Fruit fly (Drosophila melanogaster) whole organism, embryonic: Measurements from ENCODE around the gene RpS14a.

Experiments
- Ada2b ChIP-seq: fragments of 200-800 bp; sonication (Bioruptor generic); IDR thresholded peaks from 2 replicates; pipeline ENCODE4 v1.3.6; 2022; ENCODE audit warnings: missing biosample characterization, missing genetic modification characterization
- Aef1 ChIP-seq: fragments of 200-800 bp; sonication (Bioruptor generic); IDR thresholded peaks from 3 replicates; pipeline ENCODE4 v1.3.6; 2022; ENCODE audit warnings: missing biosample characterization, missing genetic modification characterization
- Atf6 ChIP-seq: fragments of 200-800 bp; sonication (Bioruptor generic); IDR thresholded peaks from 2 replicates; pipeline ENCODE4 v1.3.6; 2022; ENCODE audit warnings: missing biosample characterization, missing genetic modification characterization
- Bgb ChIP-seq: fragments of 200-800 bp; sonication (Bioruptor generic); IDR thresholded peaks from 2 replicates; pipeline ENCODE4 v1.3.6; 2022; ENCODE audit warnings: missing biosample characterization, missing genetic modification characterization; ENCODE audit not compliant: partially characterized antibody
- Bteb2 ChIP-seq: fragments of 200-800 bp; sonication (Bioruptor generic); optimal IDR thresholded peaks from 2 replicates; lab custom pipeline; 2016; ENCODE audit warnings: missing biosample characterization, missing genetic modification characterization
- CG11456 ChIP-seq: fragments of 200-800 bp; sonication (Bioruptor generic); IDR thresholded peaks from 3 replicates; pipeline ENCODE4 v1.3.6; 2022; ENCODE audit warnings: missing biosample characterization, missing genetic modification characterization
- CG12104 ChIP-seq: fragments of 200-800 bp; sonication (Bioruptor generic); optimal IDR thresholded peaks from 3 replicates; lab custom pipeline; 2016; ENCODE audit warnings: missing biosample characterization, missing genetic modification characterization
- CG12391 ChIP-seq: fragments of 200-800 bp; sonication (Bioruptor generic); optimal IDR thresholded peaks from 3 replicates; lab custom pipeline; 2018; ENCODE audit warnings: missing biosample characterization, mild to moderate bottlenecking, missing genetic modification characterization, moderate library complexity
- CG12744 ChIP-seq: fragments of 200-800 bp; sonication (Bioruptor generic); optimal IDR thresholded peaks from 2 replicates; lab custom pipeline; 2016; ENCODE audit warnings: missing biosample characterization, missing genetic modification characterization
- CG16813 ChIP-seq: fragments of 200-800 bp; sonication (Bioruptor generic); IDR thresholded peaks from 3 replicates; pipeline ENCODE4 v1.3.6; 2022; ENCODE audit warnings: missing biosample characterization, missing genetic modification characterization; ENCODE audit not compliant: partially characterized antibody
- CG16815 ChIP-seq: fragments of 200-800 bp; sonication (Bioruptor generic); optimal IDR thresholded peaks from 3 replicates; lab custom pipeline; 2017; ENCODE audit warnings: missing biosample characterization, mild to moderate bottlenecking, missing genetic modification characterization
- CG17186 ChIP-seq: fragments of 200-800 bp; sonication (Bioruptor generic); optimal IDR thresholded peaks from 3 replicates; lab custom pipeline; 2017; ENCODE audit warnings: missing biosample characterization, missing genetic modification reagents, missing genetic modification characterization
- CG4424 ChIP-seq: fragments of 200-800 bp; sonication (Bioruptor generic); optimal IDR thresholded peaks from 3 replicates; lab custom pipeline; 2016; ENCODE audit warnings: missing biosample characterization, missing genetic modification characterization
- CG4820 ChIP-seq: fragments of 200-800 bp; sonication (Bioruptor generic); optimal IDR thresholded peaks from 3 replicates; lab custom pipeline; 2016; ENCODE audit warnings: missing biosample characterization, missing genetic modification characterization
- CG6683 ChIP-seq: fragments of 200-800 bp; sonication (Bioruptor generic); optimal IDR thresholded peaks from 2 replicates; lab custom pipeline; 2017; ENCODE audit warnings: missing biosample characterization, mild to moderate bottlenecking, missing genetic modification characterization, missing genetic modification reagents
- CG7271 ChIP-seq: fragments of 200-800 bp; sonication (Bioruptor generic); optimal IDR thresholded peaks from 2 replicates; lab custom pipeline; 2018; ENCODE audit warnings: missing biosample characterization, mild to moderate bottlenecking, missing genetic modification characterization, moderate library complexity
- CG7987 ChIP-seq: fragments of 200-800 bp; sonication (Bioruptor generic); optimal IDR thresholded peaks from 2 replicates; lab custom pipeline; 2018; ENCODE audit warnings: missing biosample characterization, mild to moderate bottlenecking, missing genetic modification characterization, moderate library complexity
- CG8359 ChIP-seq: fragments of 200-800 bp; sonication (Bioruptor generic); optimal IDR thresholded peaks from 2 replicates; lab custom pipeline; 2017; ENCODE audit warnings: missing biosample characterization, mild to moderate bottlenecking, missing genetic modification characterization, borderline replicate concordance
- CG8924 ChIP-seq: fragments of 200-800 bp; optimal IDR thresholded peaks from 3 replicates; lab custom pipeline; 2019; ENCODE audit warnings: missing biosample characterization, mild to moderate bottlenecking, missing genetic modification characterization, moderate library complexity
- CG8944 ChIP-seq: fragments of 200-800 bp; sonication (Bioruptor generic); optimal IDR thresholded peaks from 3 replicates; lab custom pipeline; 2016; ENCODE audit warnings: missing biosample characterization, missing genetic modification characterization
- CG9215 ChIP-seq: fragments of 200-800 bp; sonication (Bioruptor generic); IDR thresholded peaks from 2 replicates; pipeline ENCODE4 v1.3.6; 2022; ENCODE audit warnings: missing biosample characterization, missing genetic modification characterization
- CG9817 ChIP-seq: fragments of 200-800 bp; sonication (Bioruptor generic); optimal IDR thresholded peaks from 2 replicates; lab custom pipeline; 2018; ENCODE audit warnings: missing biosample characterization, mild to moderate bottlenecking, missing genetic modification characterization, moderate library complexity
- CoRest ChIP-seq: fragments of 200-800 bp; sonication (Bioruptor generic); optimal IDR thresholded peaks from 3 replicates; lab custom pipeline; 2018; ENCODE audit warnings: missing biosample characterization, mild to moderate bottlenecking, missing genetic modification characterization, moderate library complexity
- D19B ChIP-seq: fragments of 200-800 bp; sonication (Bioruptor generic); optimal IDR thresholded peaks from 2 replicates; lab custom pipeline; 2017; ENCODE audit warnings: missing biosample characterization, mild to moderate bottlenecking, missing genetic modification characterization
- Dip2 ChIP-seq: fragments of 200-800 bp; sonication (Bioruptor generic); IDR thresholded peaks from 2 replicates; pipeline ENCODE4 v1.3.6; 2022; ENCODE audit warnings: missing biosample characterization, missing genetic modification characterization
- E2f2 ChIP-seq: fragments of 200-800 bp; sonication (Bioruptor generic); IDR thresholded peaks from 2 replicates; pipeline ENCODE4 v1.3.6; 2022; ENCODE audit warnings: missing biosample characterization, missing genetic modification characterization
- Gsc ChIP-seq: fragments of 200-800 bp; sonication (Bioruptor generic); IDR thresholded peaks from 2 replicates; pipeline ENCODE4 v1.3.6; 2022; ENCODE audit warnings: missing biosample characterization, missing genetic modification characterization
- H15 ChIP-seq: fragments of 200-800 bp; sonication (Bioruptor generic); IDR thresholded peaks from 3 replicates; pipeline ENCODE4 v1.3.6; 2022; ENCODE audit warnings: missing biosample characterization, missing genetic modification characterization
- Lim3 ChIP-seq: fragments of 200-800 bp; sonication (Bioruptor generic); IDR thresholded peaks from 2 replicates; pipeline ENCODE4 v1.3.6; 2022; ENCODE audit warnings: missing biosample characterization, missing genetic modification characterization
- MESR4 ChIP-seq: fragments of 200-800 bp; sonication (Bioruptor generic); optimal IDR thresholded peaks from 2 replicates; lab custom pipeline; 2018; ENCODE audit warnings: missing biosample characterization, mild to moderate bottlenecking, missing genetic modification characterization, moderate library complexity
- Ptx1 ChIP-seq: fragments of 200-800 bp; sonication (Bioruptor generic); IDR thresholded peaks from 2 replicates; pipeline ENCODE4 v1.3.6; 2022; ENCODE audit warnings: missing biosample characterization, missing genetic modification characterization
- YL-1 ChIP-seq: fragments of 200-800 bp; sonication (Bioruptor generic); optimal IDR thresholded peaks from 3 replicates; lab custom pipeline; 2017; ENCODE audit warnings: missing biosample characterization, mild to moderate bottlenecking, missing genetic modification characterization
- ato ChIP-seq: fragments of 200-800 bp; sonication (Bioruptor generic); IDR thresholded peaks from 2 replicates; pipeline ENCODE4 v1.3.6; 2022; ENCODE audit warnings: missing biosample characterization, missing genetic modification characterization; ENCODE audit not compliant: partially characterized antibody
- bigmax ChIP-seq: fragments of 200-800 bp; sonication (Bioruptor generic); optimal IDR thresholded peaks from 2 replicates; lab custom pipeline; 2018; ENCODE audit warnings: missing biosample characterization, mild to moderate bottlenecking, missing genetic modification characterization
- croc ChIP-seq: fragments of 200-800 bp; sonication (Bioruptor generic); conservative IDR thresholded peaks from 3 replicates; pipeline ENCODE4 v1.3.6; 2022; ENCODE audit warnings: missing biosample characterization, missing genetic modification characterization
- da ChIP-seq: fragments of 200-800 bp; sonication (Bioruptor generic); optimal IDR thresholded peaks from 2 replicates; lab custom pipeline; 2016; ENCODE audit warnings: missing biosample characterization, missing genetic modification characterization
- gce ChIP-seq: fragments of 200-800 bp; sonication (Bioruptor generic); IDR thresholded peaks from 3 replicates; pipeline ENCODE4 v1.3.6; 2022; ENCODE audit warnings: missing biosample characterization, missing genetic modification characterization
- gt ChIP-seq: fragments of 200-800 bp; sonication (Bioruptor generic); IDR thresholded peaks from 2 replicates; pipeline ENCODE4 v1.3.6; 2022; ENCODE audit warnings: missing biosample characterization, missing genetic modification characterization
- hth ChIP-seq: fragments of >200 bp; optimal IDR thresholded peaks from 2 replicates; lab custom pipeline; 2017; ENCODE audit warnings: inconsistent platforms
- nmo ChIP-seq: fragments of 200-800 bp; sonication (Bioruptor generic); optimal IDR thresholded peaks from 2 replicates; lab custom pipeline; 2018; ENCODE audit warnings: missing biosample characterization, mild to moderate bottlenecking, missing genetic modification characterization, moderate library complexity
- pnt ChIP-seq: fragments of 200-800 bp; sonication (Bioruptor generic); optimal IDR thresholded peaks from 3 replicates; lab custom pipeline; 2016; ENCODE audit warnings: missing biosample characterization, missing genetic modification characterization
- scrt ChIP-seq: fragments of 200-800 bp; sonication (Bioruptor generic); optimal IDR thresholded peaks from 2 replicates; lab custom pipeline; 2018; ENCODE audit warnings: missing biosample characterization, mild to moderate bottlenecking, missing genetic modification characterization, moderate library complexity
- sens-2 ChIP-seq: fragments of 200-800 bp; sonication (Bioruptor generic); IDR thresholded peaks from 2 replicates; pipeline ENCODE4 v1.3.6; 2022; ENCODE audit warnings: missing biosample characterization, missing genetic modification characterization
- sob ChIP-seq: fragments of 200-800 bp; sonication (Bioruptor generic); IDR thresholded peaks from 2 replicates; pipeline ENCODE4 v1.3.6; 2022; ENCODE audit warnings: missing biosample characterization, missing genetic modification characterization
- tin ChIP-seq: fragments of 200-800 bp; sonication (Bioruptor generic); optimal IDR thresholded peaks from 3 replicates; lab custom pipeline; 2016; ENCODE audit warnings: missing biosample characterization, missing genetic modification characterization
- ttk ChIP-seq: fragments of 200-800 bp; sonication (Bioruptor generic); IDR thresholded peaks from 2 replicates; pipeline ENCODE4 v2.1.2; 2022; ENCODE audit warnings: missing biosample characterization, missing genetic modification characterization
- tup ChIP-seq: fragments of 200-800 bp; sonication (Bioruptor generic); optimal IDR thresholded peaks from 2 replicates; lab custom pipeline; 2016; ENCODE audit warnings: missing biosample characterization, mild to moderate bottlenecking, missing genetic modification characterization, moderate library complexity
- tx ChIP-seq: fragments of 200-800 bp; sonication (Bioruptor generic); optimal IDR thresholded peaks from 2 replicates; lab custom pipeline; 2016; ENCODE audit warnings: missing biosample characterization, missing genetic modification characterization

RpS14a gene

dm6 chrX:7937588-7938481 lies 4.3 kb downstream of the RpS14a start (continued):
- peak; percentile 73 for TF ChIP-seq CG4820 (GFP tag; lab: Kevin White, UChicago)
- TF ChIP-seq Lim3 (GFP tag; lab: Robert Waterston, UW), result peak; percentile 14; the same call in 1 of the 2 replicates
- peak; percentile 87 for TF ChIP-seq CG4424 (GFP tag; lab: Kevin White, UChicago)
- TF ChIP-seq Atf6 (GFP tag; lab: Robert Waterston, UW), result peak; percentile 23; the same call in 1 of the 2 replicates
- TF ChIP-seq MESR4 (GFP tag; lab: Kevin White, UChicago), result no peak
- peak; percentile 36; the same call in 1 of the 2 replicates for TF ChIP-seq CG9215
- TF ChIP-seq Ptx1 (GFP tag; lab: Robert Waterston, UW), result peak; percentile 84
- TF ChIP-seq CG7271 (tag; lab: Kevin White, UChicago), result no peak
- TF ChIP-seq E2f2 (GFP tag; lab: Robert Waterston, UW), result no peak; the same call in 1 of the 2 replicates
- TF ChIP-seq YL-1 (GFP tag; lab: Kevin White, UChicago), result peak; percentile 37
- TF ChIP-seq CG9817 (tag; lab: Kevin White, UChicago), result peak; percentile 53
- TF ChIP-seq scrt (GFP tag; lab: Kevin White, UChicago), result peak; percentile 48
- peak; percentile 82 for TF ChIP-seq tin
- no peak for TF ChIP-seq ato
- TF ChIP-seq nmo (GFP tag; lab: Kevin White, UChicago), result peak; percentile 92
- TF ChIP-seq CG17186 (GFP tag; lab: Kevin White, UChicago), result peak; percentile 54
- TF ChIP-seq tup, result no peak
- 0 out of 2 replicates have a peak, but pooled peaks have one; percentile 36 for TF ChIP-seq sob (GFP tag; lab: Robert Waterston, UW)
- peak; percentile 80 for TF ChIP-seq ttk (GFP tag; lab: Robert Waterston, UW)
- peak; percentile 87 for TF ChIP-seq CG16815 (GFP tag; lab: Kevin White, UChicago)
- peak; percentile 33 for TF ChIP-seq CG7987 (GFP tag; lab: Kevin White, UChicago)
- TF ChIP-seq CG12104 (GFP tag; lab: Kevin White, UChicago), result peak; percentile 52
- no peak; the same call in 2 of the 3 replicates for TF ChIP-seq CG16813 (GFP tag; lab: Robert Waterston, UW)
- peak; percentile 41; the same call in 1 of the 2 replicates for TF ChIP-seq Ada2b
- TF ChIP-seq croc (GFP tag; lab: Robert Waterston, UW), result peak; percentile 86
- peak; percentile 33; the same call in 1 of the 3 replicates for TF ChIP-seq CG11456 (GFP tag; lab: Robert Waterston, UW)
- peak; percentile 47; the same call in 1 of the 3 replicates for TF ChIP-seq Aef1 (GFP tag; lab: Robert Waterston, UW)
- TF ChIP-seq CG12744 (GFP tag; lab: Kevin White, UChicago), result no peak
- TF ChIP-seq Bteb2 (GFP tag; lab: Kevin White, UChicago), result no peak
- peak; percentile 41 for TF ChIP-seq CG6683
- peak; percentile 52; the same call in 1 of the 3 replicates for TF ChIP-seq H15
- peak; percentile 88 for TF ChIP-seq CG8944 (GFP tag; lab: Kevin White, UChicago)
- no peak; the same call in none of the 2 replicates for TF ChIP-seq Gsc (GFP tag; lab: Robert Waterston, UW)
- TF ChIP-seq bigmax (GFP tag; lab: Kevin White, UChicago), result no peak
- TF ChIP-seq Dip2, result no peak
- peak; percentile 91 for TF ChIP-seq CoRest (tag; lab: Kevin White, UChicago)
- TF ChIP-seq tx (GFP tag; lab: Kevin White, UChicago), result peak; percentile 76
- TF ChIP-seq gt (GFP tag; lab: Robert Waterston, UW), result peak; percentile 67; the same call in 1 of the 2 replicates
- TF ChIP-seq da, result peak; percentile 88
- TF ChIP-seq CG12391 (tag; lab: Kevin White, UChicago), result peak; percentile 83
- peak; percentile 48 for TF ChIP-seq CG8359
- TF ChIP-seq pnt (GFP tag; lab: Kevin White, UChicago), result peak; percentile 86
- TF ChIP-seq D19B (GFP tag; lab: Kevin White, UChicago), result no peak
- peak; percentile 56 for TF ChIP-seq sens-2
- TF ChIP-seq gce (GFP tag; lab: Robert Waterston, UW), result 0 out of 3 replicates have a peak, but pooled peaks have one; percentile 43
- peak; percentile 77 for TF ChIP-seq CG8924 (tag; lab: Kevin White, UChicago)
- no peak for TF ChIP-seq hth (lab: Kevin White, UChicago)
- TF ChIP-seq Bgb (GFP tag; lab: Robert Waterston, UW), result no peak; the same call in 1 of the 2 replicates
